Fruit fly (Drosophila melanogaster) whole organism, embryonic: ENCODE results near the gene cnir.
A peak's percentile ranks its signal among the peaks of the same experiment; 100 is the strongest.

Experiments used
- Abd-B ChIP-seq: fragments of 200-800 bp; sonication (Bioruptor generic); optimal IDR thresholded peaks from 2 replicates; lab custom pipeline; 2018; ENCODE audit warnings: missing biosample characterization, mild to moderate bottlenecking, missing genetic modification characterization, moderate library complexity
- Antp ChIP-seq: fragments of 200-800 bp; sonication (Bioruptor generic); optimal IDR thresholded peaks from 3 replicates; lab custom pipeline; 2016; ENCODE audit warnings: missing biosample characterization, missing genetic modification characterization
- Atf3 ChIP-seq: fragments of 200-800 bp; sonication (Bioruptor generic); optimal IDR thresholded peaks from 3 replicates; lab custom pipeline; 2016; ENCODE audit warnings: missing biosample characterization, missing genetic modification characterization
- CG10274 ChIP-seq: fragments of 200-800 bp; sonication (Bioruptor generic); optimal IDR thresholded peaks from 3 replicates; lab custom pipeline; 2017; ENCODE audit warnings: missing biosample characterization, mild to moderate bottlenecking, missing genetic modification characterization
- CG12071 ChIP-seq: fragments of 200-800 bp; sonication (Bioruptor generic); optimal IDR thresholded peaks from 3 replicates; lab custom pipeline; 2018; ENCODE audit warnings: missing biosample characterization, mild to moderate bottlenecking, missing genetic modification characterization
- CG13624 ChIP-seq: fragments of 200-800 bp; sonication (Bioruptor generic); optimal IDR thresholded peaks from 2 replicates; lab custom pipeline; 2016; ENCODE audit warnings: missing biosample characterization, missing genetic modification characterization
- CG14441 ChIP-seq: fragments of 200-800 bp; sonication (Bioruptor generic); IDR thresholded peaks from 2 replicates; pipeline ENCODE4 v1.3.6; 2022; ENCODE audit warnings: missing biosample characterization, missing genetic modification characterization
- CG14710 ChIP-seq: fragments of 200-800 bp; sonication (Bioruptor generic); optimal IDR thresholded peaks from 3 replicates; lab custom pipeline; 2019; ENCODE audit warnings: missing biosample characterization, mild to moderate bottlenecking, missing genetic modification characterization, moderate library complexity
- CG4617 ChIP-seq: fragments of 200-800 bp; sonication (Bioruptor generic); optimal IDR thresholded peaks from 3 replicates; lab custom pipeline; 2016; ENCODE audit warnings: missing biosample characterization, missing genetic modification characterization, borderline replicate concordance
- CG6272 ChIP-seq: fragments of 200-800 bp; sonication (Bioruptor generic); IDR thresholded peaks from 2 replicates; pipeline ENCODE4 v1.3.6; 2022; ENCODE audit warnings: missing biosample characterization, missing genetic modification characterization
- CG6765 ChIP-seq: fragments of 200-800 bp; sonication (Bioruptor generic); optimal IDR thresholded peaks from 3 replicates; lab custom pipeline; 2017; ENCODE audit warnings: missing biosample characterization, mild to moderate bottlenecking, missing genetic modification characterization
- CG7271 ChIP-seq: fragments of 200-800 bp; sonication (Bioruptor generic); optimal IDR thresholded peaks from 2 replicates; lab custom pipeline; 2018; ENCODE audit warnings: missing biosample characterization, mild to moderate bottlenecking, missing genetic modification characterization, moderate library complexity
- CG7928 ChIP-seq: fragments of 200-800 bp; sonication (Bioruptor generic); optimal IDR thresholded peaks from 2 replicates; lab custom pipeline; 2017; ENCODE audit warnings: missing biosample characterization, mild to moderate bottlenecking, missing genetic modification characterization
- CG7963 ChIP-seq: fragments of 200-800 bp; sonication (Bioruptor generic); IDR thresholded peaks from 3 replicates; pipeline ENCODE4 v1.3.6; 2022; ENCODE audit warnings: missing biosample characterization, missing genetic modification characterization; ENCODE audit not compliant: partially characterized antibody
- CG7987 ChIP-seq: fragments of 200-800 bp; sonication (Bioruptor generic); optimal IDR thresholded peaks from 2 replicates; lab custom pipeline; 2018; ENCODE audit warnings: missing biosample characterization, mild to moderate bottlenecking, missing genetic modification characterization, moderate library complexity
- CG8281 ChIP-seq: fragments of 200-800 bp; sonication (Bioruptor generic); optimal IDR thresholded peaks from 2 replicates; lab custom pipeline; 2018; ENCODE audit warnings: missing biosample characterization, mild to moderate bottlenecking, missing genetic modification characterization, moderate library complexity
- CG9727 ChIP-seq: fragments of 200-800 bp; sonication (Bioruptor generic); optimal IDR thresholded peaks from 3 replicates; lab custom pipeline; 2017; ENCODE audit warnings: missing biosample characterization, mild to moderate bottlenecking, missing genetic modification characterization
- Dbx ChIP-seq: fragments of 200-800 bp; sonication (Bioruptor generic); IDR thresholded peaks from 3 replicates; pipeline ENCODE4 v1.3.6; 2022; ENCODE audit warnings: missing biosample characterization, missing genetic modification characterization
- Dip2 ChIP-seq: fragments of 200-800 bp; sonication (Bioruptor generic); IDR thresholded peaks from 2 replicates; pipeline ENCODE4 v1.3.6; 2022; ENCODE audit warnings: missing biosample characterization, missing genetic modification characterization
- Dref ChIP-seq: fragments of 200-800 bp; sonication (Bioruptor generic); IDR thresholded peaks from 2 replicates; pipeline ENCODE4 v1.3.6; 2022; ENCODE audit warnings: missing biosample characterization, missing genetic modification characterization
- E2f2 ChIP-seq: fragments of 200-800 bp; sonication (Bioruptor generic); IDR thresholded peaks from 2 replicates; pipeline ENCODE4 v1.3.6; 2022; ENCODE audit warnings: missing biosample characterization, missing genetic modification characterization
- Ets97D ChIP-seq: fragments of 200-800 bp; sonication (Bioruptor generic); optimal IDR thresholded peaks from 3 replicates; lab custom pipeline; 2016; ENCODE audit warnings: missing biosample characterization, missing genetic modification characterization
- Fer1 ChIP-seq: fragments of 200-800 bp; sonication (Bioruptor generic); optimal IDR thresholded peaks from 2 replicates; lab custom pipeline; 2017; ENCODE audit warnings: missing biosample characterization, mild to moderate bottlenecking, missing genetic modification characterization
- HmgZ ChIP-seq: fragments of 200-800 bp; sonication (Bioruptor generic); optimal IDR thresholded peaks from 2 replicates; lab custom pipeline; 2018; ENCODE audit warnings: missing biosample characterization, mild to moderate bottlenecking, missing genetic modification characterization
- Hr51 ChIP-seq, 2 experiments: fragments of 200-800 bp; sonication (Bioruptor generic); optimal IDR thresholded peaks; 2 replicates in 1 of 2; 3 replicates in 1 of 2; lab custom pipeline; 2016 to 2018; ENCODE audit warnings: missing biosample characterization in 2 of 2, missing genetic modification characterization in 2 of 2, mild to moderate bottlenecking in 1 of 2, moderate library complexity in 1 of 2
- Poxn ChIP-seq: fragments of 200-800 bp; sonication (Bioruptor generic); IDR thresholded peaks from 2 replicates; pipeline ENCODE4 v1.3.6; 2022; ENCODE audit warnings: missing biosample characterization, missing genetic modification characterization
- Rfx ChIP-seq: fragments of 200-800 bp; sonication (Bioruptor generic); IDR thresholded peaks from 2 replicates; pipeline ENCODE4 v1.3.6; 2022; ENCODE audit warnings: missing biosample characterization, missing genetic modification characterization
- Side ChIP-seq: fragments of 200-800 bp; sonication (Bioruptor generic); optimal IDR thresholded peaks from 2 replicates; lab custom pipeline; 2016; ENCODE audit warnings: missing biosample characterization, missing genetic modification characterization
- Spps ChIP-seq: fragments of 200-800 bp; sonication (Bioruptor generic); optimal IDR thresholded peaks from 2 replicates; lab custom pipeline; 2018; ENCODE audit warnings: missing biosample characterization, mild to moderate bottlenecking, missing genetic modification characterization
- amos ChIP-seq: fragments of 200-800 bp; sonication (Bioruptor generic); IDR thresholded peaks from 2 replicates; pipeline ENCODE4 v1.3.6; 2022; ENCODE audit warnings: missing biosample characterization, missing genetic modification characterization; ENCODE audit not compliant: partially characterized antibody
- bigmax ChIP-seq: fragments of 200-800 bp; sonication (Bioruptor generic); optimal IDR thresholded peaks from 2 replicates; lab custom pipeline; 2018; ENCODE audit warnings: missing biosample characterization, mild to moderate bottlenecking, missing genetic modification characterization
- bowl ChIP-seq: fragments of 200-800 bp; sonication (Bioruptor generic); IDR thresholded peaks from 2 replicates; pipeline ENCODE4 v1.3.6; 2022; ENCODE audit warnings: missing biosample characterization, missing genetic modification characterization
- chn ChIP-seq: fragments of 200-800 bp; sonication (Bioruptor generic); optimal IDR thresholded peaks from 2 replicates; lab custom pipeline; 2016; ENCODE audit warnings: missing biosample characterization, missing genetic modification characterization
- danr ChIP-seq: fragments of 200-800 bp; sonication (Bioruptor generic); IDR thresholded peaks from 2 replicates; pipeline ENCODE4 v1.3.6; 2022; ENCODE audit warnings: missing biosample characterization, missing genetic modification characterization
- kay ChIP-seq: fragments of 200-800 bp; sonication (Bioruptor generic); optimal IDR thresholded peaks from 2 replicates; lab custom pipeline; 2016; ENCODE audit warnings: missing biosample characterization, missing genetic modification characterization
- knrl ChIP-seq: fragments of 200-800 bp; sonication (Bioruptor generic); IDR thresholded peaks from 3 replicates; pipeline ENCODE4 v1.3.6; 2022; ENCODE audit warnings: missing biosample characterization, missing genetic modification characterization; ENCODE audit not compliant: partially characterized antibody
- lilli ChIP-seq: fragments of 200-800 bp; sonication (Bioruptor generic); optimal IDR thresholded peaks from 3 replicates; lab custom pipeline; 2016; ENCODE audit warnings: missing biosample characterization, missing genetic modification characterization
- mam ChIP-seq: fragments of 200-800 bp; sonication (Bioruptor generic); optimal IDR thresholded peaks from 3 replicates; lab custom pipeline; 2016; ENCODE audit warnings: missing biosample characterization, missing genetic modification characterization
- odd ChIP-seq: fragments of 200-800 bp; sonication (Bioruptor generic); optimal IDR thresholded peaks from 2 replicates; lab custom pipeline; 2017; ENCODE audit warnings: missing biosample characterization, mild to moderate bottlenecking, missing genetic modification characterization
- otp ChIP-seq: fragments of 200-800 bp; sonication (Bioruptor generic); IDR thresholded peaks from 3 replicates; pipeline ENCODE4, ENCODE4 v1.3.6; 2022; ENCODE audit warnings: missing biosample characterization, missing genetic modification characterization
- pnt ChIP-seq: fragments of 200-800 bp; sonication (Bioruptor generic); optimal IDR thresholded peaks from 3 replicates; lab custom pipeline; 2016; ENCODE audit warnings: missing biosample characterization, missing genetic modification characterization
- prd ChIP-seq, 3 experiments: fragments of >200 bp in 2 of 3; fragments of 200-800 bp in 1 of 3; sonication (Bioruptor generic) in 1 of 3; optimal IDR thresholded peaks in 2 of 3; IDR thresholded peaks in 1 of 3; 2 replicates in 2 of 3; 3 replicates in 1 of 3; pipeline versions ENCODE4 v1.3.6 to Lab custom; 2017 to 2022; ENCODE audit warnings: missing biosample characterization in 1 of 3, missing genetic modification characterization in 1 of 3
- psq ChIP-seq: fragments of 200-800 bp; sonication (Bioruptor generic); optimal IDR thresholded peaks from 2 replicates; lab custom pipeline; 2017; ENCODE audit warnings: missing biosample characterization, missing genetic modification characterization
- pzg ChIP-seq: fragments of 200-800 bp; sonication (Bioruptor generic); optimal IDR thresholded peaks from 3 replicates; lab custom pipeline; 2018; ENCODE audit warnings: missing biosample characterization, mild to moderate bottlenecking, missing genetic modification characterization, moderate library complexity
- salm ChIP-seq: fragments of 200-800 bp; sonication (Bioruptor generic); optimal IDR thresholded peaks from 2 replicates; lab custom pipeline; 2018; ENCODE audit warnings: missing biosample characterization, mild to moderate bottlenecking, missing genetic modification characterization
- schlank ChIP-seq: fragments of 200-800 bp; sonication (Bioruptor generic); optimal IDR thresholded peaks from 2 replicates; lab custom pipeline; 2018; ENCODE audit warnings: missing biosample characterization, mild to moderate bottlenecking, missing genetic modification characterization
- scrt ChIP-seq: fragments of 200-800 bp; sonication (Bioruptor generic); optimal IDR thresholded peaks from 2 replicates; lab custom pipeline; 2018; ENCODE audit warnings: missing biosample characterization, mild to moderate bottlenecking, missing genetic modification characterization, moderate library complexity
- sd ChIP-seq: fragments of 200-800 bp; sonication (Bioruptor generic); optimal IDR thresholded peaks from 3 replicates; lab custom pipeline; 2018; ENCODE audit warnings: missing biosample characterization, mild to moderate bottlenecking, missing genetic modification characterization, moderate library complexity
- sr ChIP-seq: fragments of 200-800 bp; sonication (Bioruptor generic); IDR thresholded peaks from 3 replicates; pipeline ENCODE4 v1.3.6; 2022; ENCODE audit warnings: missing biosample characterization, missing genetic modification characterization
- stwl ChIP-seq: fragments of 200-800 bp; sonication (Bioruptor generic); optimal IDR thresholded peaks from 3 replicates; lab custom pipeline; 2018; ENCODE audit warnings: missing biosample characterization, mild to moderate bottlenecking, missing genetic modification characterization, moderate library complexity
- trem ChIP-seq: fragments of 200-800 bp; optimal IDR thresholded peaks from 3 replicates; lab custom pipeline; 2019; ENCODE audit warnings: missing biosample characterization, mild to moderate bottlenecking, missing genetic modification characterization, moderate library complexity
- yki ChIP-seq: fragments of >200 bp; optimal IDR thresholded peaks from 3 replicates; lab custom pipeline; 2018

cnir gene

DNA sequence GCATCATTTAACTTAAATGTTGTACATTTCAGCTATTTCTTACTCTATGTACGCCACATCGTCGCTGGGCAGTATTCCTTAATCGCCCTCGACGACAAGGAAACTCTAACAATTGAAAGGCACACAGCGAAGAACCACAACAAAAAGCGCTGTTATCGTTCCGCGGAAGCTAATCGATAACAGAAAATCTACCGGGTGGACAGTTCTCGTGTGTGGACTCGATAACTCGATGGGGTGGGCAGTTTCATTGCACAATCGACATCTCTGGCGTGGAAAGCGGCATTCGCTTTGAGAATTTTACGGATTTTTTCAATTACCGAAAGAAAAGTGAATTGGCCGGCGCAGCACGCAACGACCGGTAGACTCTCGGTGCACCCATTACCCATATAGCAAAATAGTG, 16.6 kb downstream of the cnir start, which contains the start of the genes alpha4GT1 and Prp40 (continued):
- no peak for TF ChIP-seq CG6765 (GFP tag; lab: Kevin White, UChicago)
- peak; percentile 80 for TF ChIP-seq amos (GFP tag; lab: Robert Waterston, UW)
- TF ChIP-seq Spps, result no peak
- peak; percentile 42 for TF ChIP-seq Ets97D (GFP tag; lab: Kevin White, UChicago)
- no peak for TF ChIP-seq CG14441 (GFP tag; lab: Robert Waterston, UW)
- TF ChIP-seq schlank (tag; lab: Kevin White, UChicago), result no peak
- peak; percentile 89 for TF ChIP-seq CG4617 (GFP tag; lab: Kevin White, UChicago)
- no peak for TF ChIP-seq odd (GFP tag; lab: Kevin White, UChicago)
- no peak for TF ChIP-seq CG7987
- TF ChIP-seq Antp (GFP tag; lab: Kevin White, UChicago), result no peak
- no peak for TF ChIP-seq Abd-B (GFP tag; lab: Kevin White, UChicago)
- TF ChIP-seq Fer1 (GFP tag; lab: Kevin White, UChicago), result no peak
- TF ChIP-seq CG7271 (tag; lab: Kevin White, UChicago), result no peak
- TF ChIP-seq CG8281 (tag; lab: Kevin White, UChicago), result no peak
- no peak for TF ChIP-seq Side (GFP tag; lab: Kevin White, UChicago)
- TF ChIP-seq CG12071, result no peak
- TF ChIP-seq CG6272 (GFP tag; lab: Robert Waterston, UW), result no peak
- no peak for TF ChIP-seq CG7928
- no peak for TF ChIP-seq salm
- TF ChIP-seq sd (tag; lab: Kevin White, UChicago), result no peak
- TF ChIP-seq sr (GFP tag; lab: Robert Waterston, UW), result no peak
- TF ChIP-seq E2f2 (GFP tag; lab: Robert Waterston, UW), result peak; percentile 67
- no peak for TF ChIP-seq CG14710 (tag; lab: Kevin White, UChicago)
- TF ChIP-seq CG13624 (GFP tag; lab: Kevin White, UChicago), result peak; percentile 17
- peak; percentile 81 for TF ChIP-seq pzg (GFP tag; lab: Kevin White, UChicago)
- peak; percentile 90 for TF ChIP-seq CG7963 (GFP tag; lab: Robert Waterston, UW)
- no peak for TF ChIP-seq yki (lab: Kevin White, UChicago)
- TF ChIP-seq bigmax, result no peak
- no peak for TF ChIP-seq Atf3
- TF ChIP-seq Hr51 (GFP tag; optimal IDR thresholded peaks at IDR 0.05; lab: Kevin White, UChicago), result no peak
- no peak for TF ChIP-seq CG10274 (GFP tag; lab: Kevin White, UChicago)
- TF ChIP-seq Dbx, result no peak
- no peak for TF ChIP-seq otp (GFP tag; lab: Robert Waterston, UW)
- TF ChIP-seq Rfx (GFP tag; lab: Robert Waterston, UW), result no peak
- no peak for TF ChIP-seq psq (GFP tag; lab: Kevin White, UChicago)
- peak; percentile 49 for TF ChIP-seq HmgZ
- no peak for TF ChIP-seq danr
- TF ChIP-seq lilli (GFP tag; lab: Kevin White, UChicago), result no peak
- no peak for TF ChIP-seq mam (GFP tag; lab: Kevin White, UChicago)
- TF ChIP-seq stwl (tag; lab: Kevin White, UChicago), result peak; percentile 72
- TF ChIP-seq pnt (GFP tag; lab: Kevin White, UChicago), result no peak
- TF ChIP-seq kay, result no peak
- no peak for TF ChIP-seq scrt (GFP tag; lab: Kevin White, UChicago)
- TF ChIP-seq chn, result no peak
- TF ChIP-seq Poxn (GFP tag; lab: Robert Waterston, UW), result no peak
- TF ChIP-seq trem (tag; lab: Kevin White, UChicago), result peak; percentile 99
- no peak for TF ChIP-seq CG9727 (GFP tag; lab: Kevin White, UChicago)
- no peak for TF ChIP-seq prd (optimal IDR thresholded peaks at IDR 0.05; lab: Kevin White, UChicago)
- no peak for TF ChIP-seq prd (GFP tag; IDR thresholded peaks at IDR 0.05; lab: Robert Waterston, UW)
- peak; percentile 99 for TF ChIP-seq Dref
- TF ChIP-seq knrl (GFP tag; lab: Robert Waterston, UW), result peak; percentile 67; the same call in 2 of the 3 replicates
- TF ChIP-seq bowl (GFP tag; lab: Robert Waterston, UW), result no peak
- TF ChIP-seq Dip2 (GFP tag; lab: Robert Waterston, UW), result no peak
